Fruit fly (Drosophila melanogaster): ENCODE measurements around the gene CG11226.

CG11226 gene

dm6 chr3L:22863367-22864078 is 26.7 kb downstream of the CG11226 start, which contains the start of gene CG33169 (continued):
- TF ChIP-seq danr (GFP tag; IDR thresholded peaks at IDR 0.05) (peak; percentile 47; the same call in 1 of the 2 replicates), CG34376 (GFP tag; optimal IDR thresholded peaks at IDR 0.05) (peak; percentile 83), CG4707 (GFP tag; optimal IDR thresholded peaks at IDR 0.05) (peak; percentile 61), Hr3 (GFP tag; optimal IDR thresholded peaks at IDR 0.05) (peak; percentile 98), E2f1 (GFP tag; IDR thresholded peaks at IDR 0.05) (peak; percentile 85), CG2129 (GFP tag; IDR thresholded peaks at IDR 0.05; ENCODE audit: partially characterized antibody) (peak; percentile 31), C15 (GFP tag; IDR thresholded peaks at IDR 0.05) (0 out of 3 replicates have a peak, but pooled peaks have one; percentile 57), seq (GFP tag; IDR thresholded peaks at IDR 0.05) (no peak), CG12104 (GFP tag; optimal IDR thresholded peaks at IDR 0.05) (peak; percentile 56), Camta (GFP tag; optimal IDR thresholded peaks at IDR 0.05) (peak; percentile 83), Nf-YA (GFP tag; IDR thresholded peaks at IDR 0.05) (0 out of 2 replicates have a peak, but pooled peaks have one; percentile 38), CG3163 (GFP tag; optimal IDR thresholded peaks at IDR 0.05) (peak; percentile 77), CTCF (GFP tag; optimal IDR thresholded peaks at IDR 0.05) (peak; percentile 57), ewg (GFP tag; optimal IDR thresholded peaks at IDR 0.05) (peak; percentile 85), CG1603 (tag; optimal IDR thresholded peaks at IDR 0.05) (peak; percentile 95), dm (GFP tag; optimal IDR thresholded peaks at IDR 0.05) (peak; percentile 85), pzg (GFP tag; optimal IDR thresholded peaks at IDR 0.05) (peak; percentile 99), crol (GFP tag; IDR thresholded peaks at IDR 0.05) (peak; percentile 54), ken (GFP tag; IDR thresholded peaks at IDR 0.05) (peak; percentile 91), CG6689 (GFP tag; IDR thresholded peaks at IDR 0.05) (0 out of 2 replicates have a peak, but pooled peaks have one; percentile 58), run (tag; optimal IDR thresholded peaks at IDR 0.05) (no peak), CG9437 (GFP tag; optimal IDR thresholded peaks at IDR 0.05) (peak; percentile 12), CG7357 (GFP tag; IDR thresholded peaks at IDR 0.05) (0 out of 3 replicates have a peak, but pooled peaks have one; percentile 55), Poxn (GFP tag; IDR thresholded peaks at IDR 0.05) (no peak), sisA (GFP tag; IDR thresholded peaks at IDR 0.05) (peak; percentile 88), CG13624 (GFP tag; optimal IDR thresholded peaks at IDR 0.05) (peak; percentile 92), Spps (tag; optimal IDR thresholded peaks at IDR 0.05) (no peak), CG17912 (GFP tag; optimal IDR thresholded peaks at IDR 0.05) (peak; percentile 90), org-1 (GFP tag; optimal IDR thresholded peaks at IDR 0.05) (peak; percentile 55), CG15073 (GFP tag; optimal IDR thresholded peaks at IDR 0.05) (no peak), CG6791 (GFP tag; IDR thresholded peaks at IDR 0.05; ENCODE audit: partially characterized antibody) (peak; percentile 72; the same call in 2 of the 3 replicates), CG9609 (GFP tag; optimal IDR thresholded peaks at IDR 0.05) (peak; percentile 92), CG10959 (GFP tag; IDR thresholded peaks at IDR 0.05) (peak; percentile 56), CG34224 (GFP tag; IDR thresholded peaks at IDR 0.05; ENCODE audit: partially characterized antibody) (peak; percentile 54; the same call in 2 of the 3 replicates), Deaf1 (tag; optimal IDR thresholded peaks at IDR 0.05) (peak; percentile 69), Eip74EF (GFP tag; optimal IDR thresholded peaks at IDR 0.05) (no peak), inv (GFP tag; IDR thresholded peaks at IDR 0.05; ENCODE audit: partially characterized antibody) (peak; percentile 61), Hr51 (GFP tag; optimal IDR thresholded peaks at IDR 0.05) (peak in 1 of 2 experiments; percentile 90), trem (tag; optimal IDR thresholded peaks at IDR 0.05) (peak; percentile 75), cato (GFP tag; optimal IDR thresholded peaks at IDR 0.05; ENCODE audit: borderline replicate concordance) (peak; percentile 40), Nf-YB (GFP tag; optimal IDR thresholded peaks at IDR 0.05) (peak; percentile 39), ssp (GFP tag; IDR thresholded peaks at IDR 0.05) (peak; percentile 76), CG16863 (GFP tag; optimal IDR thresholded peaks at IDR 0.05) (peak; percentile 82), fd3F (GFP tag; optimal IDR thresholded peaks at IDR 0.05) (peak; percentile 66), bowl (GFP tag; IDR thresholded peaks at IDR 0.05) (peak; percentile 77), Aef1 (GFP tag; IDR thresholded peaks at IDR 0.05) (peak; percentile 89), wek (GFP tag; optimal IDR thresholded peaks at IDR 0.05) (peak; percentile 54), cg (GFP tag; optimal IDR thresholded peaks at IDR 0.05) (peak; percentile 28), oc (tag; optimal IDR thresholded peaks at IDR 0.05) (peak; percentile 76)

Measured in whole organism, embryonic.